Worm (Caenorhabditis elegans) whole organism, mixed stage, embryonic: ENCODE measurements around the gene pqn-70.
A peak's percentile ranks its signal among the peaks of the same experiment; 100 is the strongest.

Source experiments
- bed-3 ChIP-seq: fragments of 200-800 bp; sonication (Bioruptor generic); optimal IDR thresholded peaks from 3 replicates; lab custom pipeline; 2018; ENCODE audit warnings: mild to moderate bottlenecking, missing genetic modification characterization, moderate library complexity, missing compliant biosample characterization
- ceh-43 ChIP-seq: fragments of 200-800 bp; sonication (Bioruptor generic); optimal IDR thresholded peaks from 2 replicates; lab custom pipeline; 2018; ENCODE audit warnings: mild to moderate bottlenecking, missing genetic modification characterization, moderate library complexity, missing compliant biosample characterization
- ceh-83 ChIP-seq: fragments of 200-800 bp; sonication (Bioruptor generic); optimal IDR thresholded peaks from 2 replicates; lab custom pipeline; 2018; ENCODE audit warnings: mild to moderate bottlenecking, missing genetic modification characterization, missing compliant biosample characterization
- cnd-1 ChIP-seq: fragments of 200-800 bp; sonication (Bioruptor generic); optimal IDR thresholded peaks from 2 replicates; lab custom pipeline; 2018; ENCODE audit warnings: mild to moderate bottlenecking, missing genetic modification characterization, missing compliant biosample characterization
- drap-1 ChIP-seq: fragments of 200-800 bp; sonication (Bioruptor generic); optimal IDR thresholded peaks from 3 replicates; lab custom pipeline; 2018; ENCODE audit warnings: mild to moderate bottlenecking, missing genetic modification characterization, missing compliant biosample characterization
- elt-1 ChIP-seq: sonication (generic microtip); optimal IDR thresholded peaks from 2 replicates; lab custom pipeline; 2017; ENCODE audit warnings: missing genetic modification characterization, mild to moderate bottlenecking, missing compliant biosample characterization, antibody characterized with exemption, moderate library complexity, borderline replicate concordance; ENCODE audit not compliant: insufficient read depth
- flh-1 ChIP-seq: fragments of 200-800 bp; sonication (Bioruptor generic); optimal IDR thresholded peaks from 2 replicates; lab custom pipeline; 2018; ENCODE audit warnings: mild to moderate bottlenecking, missing genetic modification characterization, moderate library complexity, missing compliant biosample characterization
- hlh-1 ChIP-seq: fragments of 150-350 bp; optimal IDR thresholded peaks from 2 replicates; lab custom pipeline; 2014; ENCODE audit warnings: missing biosample characterization, missing genetic modification reagents, missing genetic modification characterization
- lin-32 ChIP-seq: fragments of 200-800 bp; sonication (Bioruptor generic); optimal IDR thresholded peaks from 2 replicates; lab custom pipeline; 2018; ENCODE audit warnings: mild to moderate bottlenecking, missing genetic modification characterization, missing compliant biosample characterization
- lsy-2 ChIP-seq: fragments of 150-350 bp; optimal IDR thresholded peaks from 2 replicates; lab custom pipeline; 2014; ENCODE audit warnings: missing biosample characterization, missing genetic modification characterization
- mab-5 ChIP-seq: fragments of 150-350 bp; optimal IDR thresholded peaks from 2 replicates; lab custom pipeline; 2014; ENCODE audit warnings: missing biosample characterization, missing genetic modification characterization
- nhr-12 ChIP-seq: fragments of 150-350 bp; optimal IDR thresholded peaks from 2 replicates; lab custom pipeline; 2014; ENCODE audit warnings: missing biosample characterization, missing genetic modification characterization
- nhr-2 ChIP-seq: fragments of 150-350 bp; optimal IDR thresholded peaks from 2 replicates; lab custom pipeline; 2014; ENCODE audit warnings: missing biosample characterization, missing genetic modification characterization
- nhr-28 ChIP-seq: fragments of 150-350 bp; optimal IDR thresholded peaks from 2 replicates; lab custom pipeline; 2014; ENCODE audit warnings: missing biosample characterization, missing genetic modification characterization
- nhr-76 ChIP-seq: sonication (generic microtip); optimal IDR thresholded peaks from 2 replicates; lab custom pipeline; 2017; ENCODE audit warnings: missing biosample characterization, missing genetic modification characterization
- sem-2 ChIP-seq: fragments of 200-800 bp; sonication (Bioruptor generic); optimal IDR thresholded peaks from 2 replicates; lab custom pipeline; 2018; ENCODE audit warnings: mild to moderate bottlenecking, missing genetic modification characterization, missing compliant biosample characterization
- snpc-4 ChIP-seq: fragments of 150-350 bp; optimal IDR thresholded peaks from 2 replicates; lab custom pipeline; 2014; ENCODE audit warnings: missing biosample characterization, missing genetic modification characterization
- sptf-1 ChIP-seq: sonication (generic microtip); optimal IDR thresholded peaks from 2 replicates; lab custom pipeline; 2017; ENCODE audit warnings: mild to moderate bottlenecking, missing genetic modification characterization, moderate library complexity, missing compliant biosample characterization

pqn-70 gene

DNA sequence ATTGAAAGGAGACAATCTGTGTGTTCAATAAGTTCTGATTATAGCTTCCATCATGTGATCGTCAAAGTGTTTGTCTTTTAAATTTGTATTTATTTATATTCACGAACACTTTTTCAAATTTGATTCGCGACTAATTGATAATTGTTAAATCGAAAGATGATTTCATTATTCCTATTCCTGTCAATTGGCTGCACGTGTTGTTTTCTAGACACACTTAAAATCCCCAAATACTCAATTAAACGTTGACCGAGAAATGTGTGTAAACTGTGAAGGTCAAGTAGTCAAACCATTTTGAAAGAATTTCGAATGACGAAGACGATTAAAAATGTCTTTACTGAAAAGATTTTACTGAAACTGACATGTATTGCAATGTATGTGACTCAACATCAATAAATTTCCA is 47.6 kb downstream of the pqn-70 start:
- no peak for TF ChIP-seq ceh-43 (GFP tag; lab: Kevin White, UChicago)
- no peak for TF ChIP-seq sem-2 (GFP tag; lab: Kevin White, UChicago)
- TF ChIP-seq bed-3 (GFP tag; lab: Kevin White, UChicago), result no peak
- no peak for TF ChIP-seq nhr-28
- no peak for TF ChIP-seq lsy-2 (tag; lab: Kevin White, UChicago)
- TF ChIP-seq nhr-12 (tag; lab: Kevin White, UChicago), result no peak
- TF ChIP-seq cnd-1 (tag; lab: Kevin White, UChicago), result no peak
- no peak for TF ChIP-seq flh-1 (GFP tag; lab: Kevin White, UChicago)
- no peak for TF ChIP-seq sptf-1
- no peak for TF ChIP-seq hlh-1
- TF ChIP-seq lin-32 (GFP tag; lab: Kevin White, UChicago), result no peak
- no peak for TF ChIP-seq ceh-83 (GFP tag; lab: Kevin White, UChicago)
- no peak for TF ChIP-seq nhr-76 (tag; lab: Kevin White, UChicago)

DNA sequence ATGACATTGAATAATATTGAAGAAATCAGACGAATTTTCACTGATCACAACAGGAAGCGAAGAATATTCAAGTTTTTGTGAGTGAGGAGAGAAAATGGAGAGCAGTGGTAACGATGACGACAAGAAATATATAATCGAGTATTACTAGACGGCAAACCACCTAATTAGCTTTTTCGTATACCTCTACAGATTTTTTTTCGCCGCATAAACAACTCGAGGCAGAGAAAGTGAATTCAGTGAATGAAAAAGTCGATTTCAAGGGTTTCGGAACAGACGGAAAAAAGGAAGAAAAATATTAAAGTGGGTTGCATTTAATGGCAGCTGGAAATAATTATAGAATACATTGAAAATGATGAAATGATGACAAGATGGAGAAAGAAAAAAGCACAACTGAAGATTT is 50.9 kb downstream of the pqn-70 start, which contains the start of gene gpa-1:
gpa-1 (minus strand) TSS at position 101 of the 400 bp plus-strand sequence.
- TF ChIP-seq snpc-4 (tag; lab: Kevin White, UChicago) (no peak), bed-3 (GFP tag; lab: Kevin White, UChicago) (no peak), ceh-43 (GFP tag; lab: Kevin White, UChicago) (no peak), lsy-2 (tag; lab: Kevin White, UChicago) (no peak), elt-1 (no peak), hlh-1 (no peak), lin-32 (GFP tag; lab: Kevin White, UChicago) (no peak), drap-1 (GFP tag; lab: Kevin White, UChicago) (no peak), nhr-2 (tag; lab: Kevin White, UChicago) (no peak), mab-5 (tag; lab: Kevin White, UChicago) (no peak), nhr-12 (tag; lab: Kevin White, UChicago) (no peak)

DNA sequence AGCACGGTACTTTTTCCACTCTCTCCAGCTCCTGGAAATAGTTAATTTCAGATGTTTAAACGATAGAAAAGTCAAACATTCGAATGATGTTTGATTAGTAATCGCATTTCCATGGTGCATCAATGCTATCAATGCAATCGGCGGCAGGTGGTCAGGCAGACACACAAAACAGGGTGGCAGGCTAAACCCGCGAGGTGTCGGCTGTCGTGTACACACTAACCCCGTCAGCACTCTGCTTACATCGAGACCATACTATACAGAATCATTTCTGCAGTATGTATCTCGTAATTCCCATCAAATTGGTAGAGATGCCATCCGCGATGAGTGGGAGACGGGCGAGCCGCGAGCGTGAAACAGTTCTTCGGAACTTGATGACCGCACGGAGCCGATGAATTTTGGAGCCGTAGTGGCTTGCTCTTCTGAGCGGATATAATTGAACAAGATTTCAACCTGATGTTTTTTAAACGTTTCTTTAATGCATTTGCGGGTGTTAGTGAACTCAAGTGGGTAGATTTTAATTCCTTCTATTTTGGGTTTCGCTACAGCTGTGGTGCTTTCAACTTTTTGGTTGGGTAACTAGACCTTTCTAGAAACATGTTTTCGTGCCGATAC is 51.7 kb downstream of the pqn-70 start:
- TF ChIP-seq sem-2 (GFP tag; lab: Kevin White, UChicago), result peak; percentile 2
